Worm (Caenorhabditis elegans): ENCODE data around the gene F55A4.7.

F55A4.7 gene

ce11 chrX:1051041-1051440 lies 12.8 kb upstream of the F55A4.7 start:
- no peak for TF ChIP-seq flt-1 (GFP tag; IDR thresholded peaks at IDR 0.05)
- no peak for TF ChIP-seq hmg-4 (GFP tag; optimal IDR thresholded peaks at IDR 0.05)
- TF ChIP-seq ceh-13 (GFP tag; optimal IDR thresholded peaks at IDR 0.05) = no peak
- no peak for TF ChIP-seq ets-7 (tag; optimal IDR thresholded peaks at IDR 0.05)
- TF ChIP-seq tbx-37 (GFP tag; conservative IDR thresholded peaks at IDR 0.05) = no peak
- TF ChIP-seq hnd-1 (tag; optimal IDR thresholded peaks at IDR 0.05) = no peak
- no peak for TF ChIP-seq pes-1 (GFP tag; IDR thresholded peaks at IDR 0.05)
- TF ChIP-seq ceh-36 (tag; optimal IDR thresholded peaks at IDR 0.05) = no peak
- no peak for TF ChIP-seq sea-1 (GFP tag; conservative IDR thresholded peaks at IDR 0.05)
- TF ChIP-seq hmbx-1 (tag; optimal IDR thresholded peaks at IDR 0.05) = no peak
- TF ChIP-seq tbx-11 (GFP tag; IDR thresholded peaks at IDR 0.05) = no peak
- TF ChIP-seq B0310.2 (tag; optimal IDR thresholded peaks at IDR 0.05) = no peak
- no peak for TF ChIP-seq ama-1 (optimal IDR thresholded peaks at IDR 0.05)
- TF ChIP-seq F13C5.2 (tag; optimal IDR thresholded peaks at IDR 0.05) = no peak
- no peak for TF ChIP-seq scrt-1 (GFP tag; IDR thresholded peaks at IDR 0.05)
- no peak for TF ChIP-seq tra-4 (tag; optimal IDR thresholded peaks at IDR 0.05)
- TF ChIP-seq aly-1 (tag; optimal IDR thresholded peaks at IDR 0.05) = no peak

DNA sequence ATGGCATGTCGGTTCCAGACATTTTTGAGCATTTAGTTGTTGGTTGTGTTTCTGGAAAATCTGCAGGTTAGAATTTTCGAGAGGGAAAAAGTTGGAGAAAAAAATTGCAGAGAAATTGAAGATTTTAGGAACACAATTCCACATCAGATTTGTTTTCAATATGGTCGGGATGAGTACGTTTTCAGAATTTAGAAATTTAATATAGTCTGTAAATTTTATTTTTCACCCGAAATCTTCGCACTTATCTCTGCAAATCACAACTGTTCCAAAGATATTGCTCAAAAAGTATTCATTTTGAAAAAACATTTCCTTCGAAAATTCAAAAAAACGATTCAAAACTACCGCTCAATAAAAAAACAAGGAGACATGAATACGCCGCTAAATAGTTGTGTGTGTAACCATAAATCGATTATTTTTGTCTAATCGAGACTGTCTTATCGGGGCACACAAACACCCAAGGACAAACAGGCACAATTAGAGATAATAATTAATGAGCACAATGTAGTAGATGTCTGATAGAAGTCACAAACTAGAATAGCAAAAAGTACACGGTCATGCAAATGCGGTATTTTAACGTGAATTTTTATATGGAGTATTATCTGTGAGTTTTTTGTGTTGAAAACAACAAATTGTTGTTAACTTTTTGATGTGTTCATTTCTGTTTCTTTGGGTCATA lies 8.0 kb upstream of the F55A4.7 start, which contains the start of gene vpat-1:
vpat-1 (minus strand) TSS at position 51 of the 676 bp plus-strand sequence.
- TF ChIP-seq hmg-4 (GFP tag; optimal IDR thresholded peaks at IDR 0.05) = no peak
- TF ChIP-seq tbx-37 (GFP tag; conservative IDR thresholded peaks at IDR 0.05) = no peak
- TF ChIP-seq ets-7 (tag; optimal IDR thresholded peaks at IDR 0.05) = no peak
- TF ChIP-seq sea-1 (GFP tag; conservative IDR thresholded peaks at IDR 0.05) = no peak
- no peak for TF ChIP-seq hmbx-1 (tag; optimal IDR thresholded peaks at IDR 0.05)
- TF ChIP-seq flt-1 (GFP tag; IDR thresholded peaks at IDR 0.05) = no peak
- TF ChIP-seq tra-4 (tag; optimal IDR thresholded peaks at IDR 0.05) = no peak
- no peak for TF ChIP-seq aly-1 (tag; optimal IDR thresholded peaks at IDR 0.05)
- TF ChIP-seq ama-1 (optimal IDR thresholded peaks at IDR 0.05) = no peak

DNA sequence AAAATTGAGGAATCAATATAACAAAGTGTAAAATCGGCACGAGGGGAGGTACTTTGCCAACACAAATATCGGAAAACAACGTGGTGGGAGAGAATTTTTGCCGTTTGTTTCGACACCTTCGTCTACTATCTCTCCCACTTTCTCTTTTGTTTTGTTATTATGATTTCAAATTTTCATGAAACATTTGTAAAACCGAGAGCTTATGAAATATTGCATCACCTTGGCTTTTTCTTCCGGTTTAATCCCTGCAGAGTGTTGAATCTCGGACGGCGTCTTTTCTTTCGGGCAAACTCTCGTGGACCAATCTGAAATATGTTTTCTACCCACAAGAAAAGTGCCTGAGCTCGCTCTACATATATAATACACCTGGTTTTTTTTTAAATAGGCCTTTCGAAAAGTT lies 6.1 kb upstream of the F55A4.7 start:
- TF ChIP-seq hmbx-1 (tag; optimal IDR thresholded peaks at IDR 0.05) (no peak), ets-7 (tag; optimal IDR thresholded peaks at IDR 0.05) (no peak), B0310.2 (tag; optimal IDR thresholded peaks at IDR 0.05) (no peak), F13C5.2 (tag; optimal IDR thresholded peaks at IDR 0.05) (no peak), hnd-1 (tag; optimal IDR thresholded peaks at IDR 0.05) (no peak), tbx-37 (GFP tag; conservative IDR thresholded peaks at IDR 0.05) (no peak), ama-1 (optimal IDR thresholded peaks at IDR 0.05) (no peak), hmg-4 (GFP tag; optimal IDR thresholded peaks at IDR 0.05) (no peak), pes-1 (GFP tag; IDR thresholded peaks at IDR 0.05) (no peak), ceh-13 (GFP tag; optimal IDR thresholded peaks at IDR 0.05) (no peak), tbx-11 (GFP tag; IDR thresholded peaks at IDR 0.05) (no peak), sea-1 (GFP tag; conservative IDR thresholded peaks at IDR 0.05) (no peak), ceh-36 (tag; optimal IDR thresholded peaks at IDR 0.05) (no peak), flt-1 (GFP tag; IDR thresholded peaks at IDR 0.05) (no peak), aly-1 (tag; optimal IDR thresholded peaks at IDR 0.05) (no peak), scrt-1 (GFP tag; IDR thresholded peaks at IDR 0.05) (no peak), tra-4 (tag; optimal IDR thresholded peaks at IDR 0.05) (no peak)

DNA sequence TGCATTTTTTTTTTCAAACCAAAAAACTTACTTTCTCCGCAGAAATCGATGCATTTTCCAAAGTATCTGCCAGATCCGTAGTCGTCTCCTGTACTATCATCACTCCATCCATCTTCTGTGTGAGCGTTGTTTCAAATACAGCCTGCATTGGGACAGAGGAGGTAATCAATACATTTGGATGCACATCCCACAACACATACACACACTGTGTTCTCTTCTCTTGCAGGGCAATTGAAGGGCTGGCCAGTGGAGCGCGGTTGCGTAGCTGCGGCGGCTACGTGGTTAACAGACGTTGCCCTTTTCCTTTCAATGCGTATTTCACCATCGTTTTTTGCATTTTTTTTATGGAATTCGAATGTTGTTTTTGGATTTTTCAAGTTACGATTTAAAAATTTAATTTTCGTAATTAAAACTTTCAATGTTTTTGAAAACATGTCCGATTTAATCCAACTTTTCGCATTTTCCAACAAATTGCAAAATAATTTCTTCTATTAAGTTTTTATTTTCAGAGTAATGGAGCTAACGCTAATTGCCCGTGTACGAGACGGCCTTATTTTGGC lies 3.1 kb downstream of the F55A4.7 start, which contains the start of the genes stau-1 and sec-22:
stau-1 (minus strand) TSS at position 248 of the 560 bp plus-strand sequence.
sec-22 (plus strand) TSS at position 510 of the 560 bp plus-strand sequence.
- TF ChIP-seq ceh-36 (tag; optimal IDR thresholded peaks at IDR 0.05) (no peak), tra-4 (tag; optimal IDR thresholded peaks at IDR 0.05) (no peak), aly-1 (tag; optimal IDR thresholded peaks at IDR 0.05) (no peak), hmg-4 (GFP tag; optimal IDR thresholded peaks at IDR 0.05) (peak; percentile 48), tbx-37 (GFP tag; conservative IDR thresholded peaks at IDR 0.05) (no peak), hnd-1 (tag; optimal IDR thresholded peaks at IDR 0.05) (no peak), ets-7 (tag; optimal IDR thresholded peaks at IDR 0.05) (no peak), hmbx-1 (tag; optimal IDR thresholded peaks at IDR 0.05) (no peak), flt-1 (GFP tag; IDR thresholded peaks at IDR 0.05) (no peak), sea-1 (GFP tag; conservative IDR thresholded peaks at IDR 0.05) (no peak), pes-1 (GFP tag; IDR thresholded peaks at IDR 0.05) (no peak), F13C5.2 (tag; optimal IDR thresholded peaks at IDR 0.05) (peak; percentile 53)

DNA sequence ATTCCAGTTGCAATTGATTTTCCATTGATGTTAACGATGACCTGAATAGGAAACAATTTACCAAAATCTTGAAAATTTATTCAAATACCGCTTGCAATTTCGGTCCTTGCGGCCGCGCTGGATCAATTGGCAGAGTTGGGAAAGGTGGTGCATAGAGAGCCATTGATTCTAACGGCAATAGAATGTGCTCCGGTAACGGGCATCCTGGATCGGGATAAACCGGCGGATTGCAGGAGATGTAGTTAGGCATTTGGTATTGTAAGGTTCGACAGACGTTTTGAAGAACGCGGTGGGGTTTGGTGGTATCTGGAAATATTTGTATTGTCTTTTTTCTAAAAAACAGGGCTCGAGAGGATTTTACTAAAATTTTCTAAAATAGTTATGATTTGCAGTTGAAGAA lies 7.4 kb downstream of the F55A4.7 start:
- TF ChIP-seq ets-7 (tag; optimal IDR thresholded peaks at IDR 0.05) (no peak), hmg-4 (GFP tag; optimal IDR thresholded peaks at IDR 0.05) (no peak), sea-1 (GFP tag; conservative IDR thresholded peaks at IDR 0.05) (no peak), ama-1 (optimal IDR thresholded peaks at IDR 0.05) (no peak), F13C5.2 (tag; optimal IDR thresholded peaks at IDR 0.05) (no peak), pes-1 (GFP tag; IDR thresholded peaks at IDR 0.05) (no peak), tra-4 (tag; optimal IDR thresholded peaks at IDR 0.05) (no peak), flt-1 (GFP tag; IDR thresholded peaks at IDR 0.05) (no peak), B0310.2 (tag; optimal IDR thresholded peaks at IDR 0.05) (no peak), scrt-1 (GFP tag; IDR thresholded peaks at IDR 0.05) (no peak), ceh-36 (tag; optimal IDR thresholded peaks at IDR 0.05) (no peak), tbx-37 (GFP tag; conservative IDR thresholded peaks at IDR 0.05) (no peak), aly-1 (tag; optimal IDR thresholded peaks at IDR 0.05) (no peak), hnd-1 (tag; optimal IDR thresholded peaks at IDR 0.05) (no peak), ceh-13 (GFP tag; optimal IDR thresholded peaks at IDR 0.05) (no peak), hmbx-1 (tag; optimal IDR thresholded peaks at IDR 0.05) (no peak), tbx-11 (GFP tag; IDR thresholded peaks at IDR 0.05) (no peak)

- TF ChIP-seq hnd-1 (tag; optimal IDR thresholded peaks at IDR 0.05) = no peak
- no peak for TF ChIP-seq tra-4 (tag; optimal IDR thresholded peaks at IDR 0.05)
- no peak for TF ChIP-seq hmbx-1 (tag; optimal IDR thresholded peaks at IDR 0.05)
- no peak for TF ChIP-seq tbx-11 (GFP tag; IDR thresholded peaks at IDR 0.05)
- TF ChIP-seq sea-1 (GFP tag; conservative IDR thresholded peaks at IDR 0.05) = no peak
- no peak for TF ChIP-seq hmg-4 (GFP tag; optimal IDR thresholded peaks at IDR 0.05)
- TF ChIP-seq aly-1 (tag; optimal IDR thresholded peaks at IDR 0.05) = no peak
- TF ChIP-seq ama-1 (optimal IDR thresholded peaks at IDR 0.05) = no peak
- TF ChIP-seq pes-1 (GFP tag; IDR thresholded peaks at IDR 0.05) = no peak
- no peak for TF ChIP-seq ceh-13 (GFP tag; optimal IDR thresholded peaks at IDR 0.05)
- TF ChIP-seq B0310.2 (tag; optimal IDR thresholded peaks at IDR 0.05) = no peak
- TF ChIP-seq F13C5.2 (tag; optimal IDR thresholded peaks at IDR 0.05) = no peak
- no peak for TF ChIP-seq flt-1 (GFP tag; IDR thresholded peaks at IDR 0.05)
- TF ChIP-seq ets-7 (tag; optimal IDR thresholded peaks at IDR 0.05) = no peak
- no peak for TF ChIP-seq scrt-1 (GFP tag; IDR thresholded peaks at IDR 0.05)
These were observed 10.9 kb downstream of the F55A4.7 start for ce11 chrX:1027370-1027769.
